Fruit fly (Drosophila melanogaster) whole organism, wandering third instar larva: ENCODE results near the gene CG17717.

ENCODE experiments used
- Abd-B ChIP-seq: fragments of >200 bp; optimal IDR thresholded peaks from 2 replicates; lab custom pipeline; 2017; ENCODE audit warnings: missing biosample characterization, missing genetic modification characterization
- GATAd ChIP-seq: sonication (Bioruptor generic); optimal IDR thresholded peaks from 2 replicates; lab custom pipeline; 2016; ENCODE audit warnings: missing biosample characterization, missing genetic modification characterization
- Hnf4 ChIP-seq: fragments of 200-800 bp; sonication (Bioruptor generic); optimal IDR thresholded peaks from 2 replicates; lab custom pipeline; 2016; ENCODE audit warnings: missing biosample characterization, mild to moderate bottlenecking, missing genetic modification characterization
- Hr78 ChIP-seq: fragments of >200 bp; optimal IDR thresholded peaks from 2 replicates; lab custom pipeline; 2017; ENCODE audit warnings: missing biosample characterization, missing genetic modification characterization
- OdsH ChIP-seq: fragments of 200-800 bp; sonication (Bioruptor generic); optimal IDR thresholded peaks from 2 replicates; lab custom pipeline; 2016; ENCODE audit warnings: missing biosample characterization, mild to moderate bottlenecking, missing genetic modification characterization
- br ChIP-seq: fragments of 200-800 bp; sonication (Bioruptor generic); optimal IDR thresholded peaks from 2 replicates; lab custom pipeline; 2016; ENCODE audit warnings: missing biosample characterization, missing genetic modification characterization
- foxo ChIP-seq, 2 experiments: fragments of 200-800 bp; sonication (Bioruptor generic); optimal IDR thresholded peaks; 2 replicates in 1 of 2; 3 replicates in 1 of 2; lab custom pipeline; 2016 to 2017; ENCODE audit warnings: missing biosample characterization in 2 of 2, missing genetic modification characterization in 2 of 2
- pan ChIP-seq: fragments of >200 bp; optimal IDR thresholded peaks from 2 replicates; lab custom pipeline; 2017
- psq ChIP-seq: fragments of 200-800 bp; sonication (Bioruptor generic); optimal IDR thresholded peaks from 3 replicates; lab custom pipeline; 2017; ENCODE audit warnings: missing biosample characterization, mild to moderate bottlenecking, missing genetic modification characterization, moderate library complexity
- rgr ChIP-seq: fragments of 200-800 bp; sonication (Bioruptor generic); optimal IDR thresholded peaks from 3 replicates; lab custom pipeline; 2016; ENCODE audit warnings: missing biosample characterization, mild to moderate bottlenecking, missing genetic modification characterization
- woc ChIP-seq: sonication (Bioruptor generic); optimal IDR thresholded peaks from 2 replicates; lab custom pipeline; 2016; ENCODE audit warnings: missing biosample characterization, mild to moderate bottlenecking, missing genetic modification characterization

dm6 chrX:6612509-6612908 lies 23.4 kb downstream of the CG17717 start:
- no peak for TF ChIP-seq woc
- no peak for TF ChIP-seq Abd-B (GFP tag; lab: Kevin White, UChicago)
- TF ChIP-seq psq (GFP tag; lab: Kevin White, UChicago) = no peak
- TF ChIP-seq foxo (GFP tag; optimal IDR thresholded peaks at IDR 0.05; lab: Kevin White, UChicago) = no peak
- no peak for TF ChIP-seq pan (lab: Kevin White, UChicago)
- TF ChIP-seq Hr78 = no peak
- TF ChIP-seq rgr (GFP tag; lab: Kevin White, UChicago) = no peak
- TF ChIP-seq GATAd = no peak
- TF ChIP-seq Hnf4 = no peak
- TF ChIP-seq br (GFP tag; lab: Kevin White, UChicago) = no peak
- TF ChIP-seq OdsH (GFP tag; lab: Kevin White, UChicago) = no peak
